Fruit fly (Drosophila melanogaster) whole organism, wandering third instar larva: ENCODE results near the gene CG13252.

ENCODE experiments used
- Abd-B ChIP-seq: fragments of >200 bp; optimal IDR thresholded peaks from 2 replicates; lab custom pipeline; 2017; ENCODE audit warnings: missing biosample characterization, missing genetic modification characterization
- Dfd ChIP-seq: fragments of >200 bp; optimal IDR thresholded peaks from 2 replicates; lab custom pipeline; 2017; ENCODE audit warnings: missing biosample characterization, missing genetic modification characterization
- HLH106 ChIP-seq: fragments of 200-800 bp; optimal IDR thresholded peaks from 3 replicates; lab custom pipeline; 2019; ENCODE audit warnings: missing biosample characterization, mild to moderate bottlenecking, missing genetic modification characterization, moderate library complexity
- Hnf4 ChIP-seq: fragments of 200-800 bp; sonication (Bioruptor generic); optimal IDR thresholded peaks from 2 replicates; lab custom pipeline; 2016; ENCODE audit warnings: missing biosample characterization, mild to moderate bottlenecking, missing genetic modification characterization
- Rel ChIP-seq, 2 experiments: fragments of 200-800 bp; sonication (Bioruptor generic) in 1 of 2; optimal IDR thresholded peaks; 2 replicates in 1 of 2; 3 replicates in 1 of 2; lab custom pipeline; 2016 to 2019; ENCODE audit warnings: mild to moderate bottlenecking in 2 of 2, missing biosample characterization in 2 of 2, missing genetic modification characterization in 2 of 2, moderate library complexity in 1 of 2
- dmrt93B ChIP-seq: fragments of 200-800 bp; sonication (Bioruptor generic); optimal IDR thresholded peaks from 2 replicates; lab custom pipeline; 2018; ENCODE audit warnings: missing biosample characterization, mild to moderate bottlenecking, missing genetic modification characterization
- fru ChIP-seq: fragments of 200-800 bp; sonication (Bioruptor generic); optimal IDR thresholded peaks from 3 replicates; lab custom pipeline; 2016; ENCODE audit warnings: missing biosample characterization, mild to moderate bottlenecking, missing genetic modification characterization
- jim ChIP-seq: fragments of 175-275, 200-325 bp; sonication (Bioruptor generic); optimal IDR thresholded peaks from 2 replicates; lab custom pipeline; 2016; ENCODE audit warnings: missing biosample characterization, mild to moderate bottlenecking, missing genetic modification characterization
- lola ChIP-seq: fragments of >200 bp; optimal IDR thresholded peaks from 2 replicates; lab custom pipeline; 2017; ENCODE audit warnings: missing biosample characterization, missing genetic modification characterization
- pan ChIP-seq: fragments of >200 bp; optimal IDR thresholded peaks from 2 replicates; lab custom pipeline; 2017
- psq ChIP-seq: fragments of 200-800 bp; sonication (Bioruptor generic); optimal IDR thresholded peaks from 3 replicates; lab custom pipeline; 2017; ENCODE audit warnings: missing biosample characterization, mild to moderate bottlenecking, missing genetic modification characterization, moderate library complexity
- sv ChIP-seq: fragments of 200-800 bp; sonication (Bioruptor generic); optimal IDR thresholded peaks from 3 replicates; lab custom pipeline; 2016; ENCODE audit warnings: missing biosample characterization, missing genetic modification characterization
- tai ChIP-seq: sonication (Bioruptor generic); optimal IDR thresholded peaks from 2 replicates; lab custom pipeline; 2016; ENCODE audit warnings: missing biosample characterization, missing genetic modification characterization
- usp ChIP-seq: fragments of >200 bp; optimal IDR thresholded peaks from 2 replicates; lab custom pipeline; 2017; ENCODE audit warnings: missing biosample characterization, missing genetic modification characterization

DNA sequence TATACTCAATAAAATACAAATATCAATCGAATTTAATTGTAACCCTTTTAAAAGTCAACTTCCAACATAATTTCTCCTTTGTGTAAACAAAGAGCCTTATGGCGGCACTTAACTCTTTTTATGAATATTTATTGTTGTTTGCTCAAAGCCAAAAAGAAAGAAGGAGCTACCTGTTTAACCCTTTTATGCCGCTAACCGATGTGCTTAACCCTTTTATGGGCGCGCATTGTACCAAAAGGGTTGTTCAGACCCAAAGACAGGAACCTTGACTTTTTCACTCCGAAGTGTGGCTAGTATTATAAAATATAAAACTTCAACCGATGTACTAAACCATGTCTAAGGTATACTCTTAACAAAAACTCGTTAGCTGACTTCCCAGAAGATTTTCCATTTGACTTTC lies 33.9 kb upstream of the CG13252 start:
- TF ChIP-seq tai (GFP tag; lab: Kevin White, UChicago), result no peak
- no peak for TF ChIP-seq fru (GFP tag; lab: Kevin White, UChicago)
- no peak for TF ChIP-seq psq
- TF ChIP-seq dmrt93B (GFP tag; lab: Kevin White, UChicago), result no peak
- no peak for TF ChIP-seq Dfd
- TF ChIP-seq lola, result no peak
- no peak for TF ChIP-seq Hnf4 (GFP tag; lab: Kevin White, UChicago)
- no peak for TF ChIP-seq pan
- TF ChIP-seq jim (GFP tag; lab: Kevin White, UChicago), result no peak
- TF ChIP-seq sv (GFP tag; lab: Kevin White, UChicago), result no peak
- no peak for TF ChIP-seq HLH106 (tag; lab: Kevin White, UChicago)
- no peak for TF ChIP-seq usp (GFP tag; lab: Kevin White, UChicago)
- no peak for TF ChIP-seq Rel (GFP tag; optimal IDR thresholded peaks at IDR 0.05; lab: Kevin White, UChicago)
- no peak for TF ChIP-seq Rel (tag; optimal IDR thresholded peaks at IDR 0.05; lab: Kevin White, UChicago)
- TF ChIP-seq Abd-B (GFP tag; lab: Kevin White, UChicago), result no peak
